Fruit fly (Drosophila melanogaster) whole organism, embryonic: ENCODE results near the gene CG31131.

Experiments used
- Aef1 ChIP-seq: fragments of 200-800 bp; sonication (Bioruptor generic); IDR thresholded peaks from 3 replicates; pipeline ENCODE4 v1.3.6; 2022; ENCODE audit warnings: missing biosample characterization, missing genetic modification characterization
- Asciz ChIP-seq: fragments of 200-800 bp; sonication (Bioruptor generic); optimal IDR thresholded peaks from 2 replicates; lab custom pipeline; 2017; ENCODE audit warnings: missing biosample characterization, mild to moderate bottlenecking, missing genetic modification characterization, missing genetic modification reagents
- B-H2 ChIP-seq: fragments of 200-800 bp; sonication (Bioruptor generic); optimal IDR thresholded peaks from 2 replicates; lab custom pipeline; 2018; ENCODE audit warnings: missing biosample characterization, mild to moderate bottlenecking, missing genetic modification characterization
- CG10274 ChIP-seq: fragments of 200-800 bp; sonication (Bioruptor generic); optimal IDR thresholded peaks from 3 replicates; lab custom pipeline; 2017; ENCODE audit warnings: missing biosample characterization, mild to moderate bottlenecking, missing genetic modification characterization
- CG12659 ChIP-seq: fragments of 200-800 bp; sonication (Bioruptor generic); optimal IDR thresholded peaks from 3 replicates; lab custom pipeline; 2017; ENCODE audit warnings: mild to moderate bottlenecking, missing biosample characterization, missing genetic modification reagents, missing genetic modification characterization
- CG13287 ChIP-seq: fragments of 200-800 bp; sonication (Bioruptor generic); IDR thresholded peaks from 2 replicates; pipeline ENCODE4 v1.3.6; 2022; ENCODE audit warnings: missing biosample characterization, missing genetic modification characterization; ENCODE audit not compliant: partially characterized antibody
- CG1647 ChIP-seq: fragments of 200-800 bp; sonication (Bioruptor generic); optimal IDR thresholded peaks from 3 replicates; lab custom pipeline; 2016; ENCODE audit warnings: missing biosample characterization, missing genetic modification characterization
- CG17385 ChIP-seq: fragments of 200-800 bp; sonication (Bioruptor generic); optimal IDR thresholded peaks from 3 replicates; lab custom pipeline; 2018; ENCODE audit warnings: missing biosample characterization, mild to moderate bottlenecking, missing genetic modification characterization
- CG18599 ChIP-seq: fragments of 200-800 bp; sonication (Bioruptor generic); optimal IDR thresholded peaks from 3 replicates; lab custom pipeline; 2017; ENCODE audit warnings: missing biosample characterization, missing genetic modification characterization, mild to moderate bottlenecking, moderate library complexity, missing genetic modification reagents
- CG18764 ChIP-seq: fragments of 200-800 bp; sonication (Bioruptor generic); optimal IDR thresholded peaks from 3 replicates; lab custom pipeline; 2016; ENCODE audit warnings: missing biosample characterization, missing genetic modification characterization
- CG2202 ChIP-seq: fragments of 200-800 bp; sonication (Bioruptor generic); optimal IDR thresholded peaks from 2 replicates; lab custom pipeline; 2018; ENCODE audit warnings: missing biosample characterization, mild to moderate bottlenecking, missing genetic modification characterization
- CG33557 ChIP-seq: fragments of 200-800 bp; sonication (Bioruptor generic); optimal IDR thresholded peaks from 2 replicates; lab custom pipeline; 2019; ENCODE audit warnings: missing biosample characterization, mild to moderate bottlenecking, missing genetic modification characterization, moderate library complexity
- CG34376 ChIP-seq: fragments of 200-800 bp; sonication (Bioruptor generic); optimal IDR thresholded peaks from 2 replicates; lab custom pipeline; 2018; ENCODE audit warnings: missing biosample characterization, mild to moderate bottlenecking, missing genetic modification characterization
- CG34422 ChIP-seq: fragments of 200-800 bp; sonication (Bioruptor generic); IDR thresholded peaks from 3 replicates; pipeline ENCODE4 v1.3.6; 2022; ENCODE audit warnings: missing biosample characterization, missing genetic modification characterization
- CG43689 ChIP-seq: fragments of 200-800 bp; sonication (Bioruptor generic); IDR thresholded peaks from 2 replicates; pipeline ENCODE4 v1.3.6; 2022; ENCODE audit warnings: missing biosample characterization, missing genetic modification characterization
- CG5180 ChIP-seq: fragments of 200-800 bp; sonication (Bioruptor generic); optimal IDR thresholded peaks from 3 replicates; lab custom pipeline; 2017; ENCODE audit warnings: missing biosample characterization, missing genetic modification characterization, mild to moderate bottlenecking, moderate library complexity, missing genetic modification reagents
- CG7271 ChIP-seq: fragments of 200-800 bp; sonication (Bioruptor generic); optimal IDR thresholded peaks from 2 replicates; lab custom pipeline; 2018; ENCODE audit warnings: missing biosample characterization, mild to moderate bottlenecking, missing genetic modification characterization, moderate library complexity
- CG8290 ChIP-seq, 3 experiments: fragments of 200-800 bp; sonication (Bioruptor generic); optimal IDR thresholded peaks; 2 replicates each; lab custom pipeline; 2016 to 2019; ENCODE audit warnings: missing biosample characterization in 3 of 3, missing genetic modification characterization in 3 of 3, mild to moderate bottlenecking in 2 of 3, moderate library complexity in 1 of 3
- Dad ChIP-seq: fragments of 200-800 bp; sonication (Bioruptor generic); optimal IDR thresholded peaks from 3 replicates; lab custom pipeline; 2016; ENCODE audit warnings: missing biosample characterization, missing genetic modification characterization
- Dek ChIP-seq: fragments of 200-800 bp; sonication (Bioruptor generic); optimal IDR thresholded peaks from 3 replicates; lab custom pipeline; 2019; ENCODE audit warnings: missing biosample characterization, mild to moderate bottlenecking, missing genetic modification characterization, moderate library complexity
- H15 ChIP-seq: fragments of 200-800 bp; sonication (Bioruptor generic); IDR thresholded peaks from 3 replicates; pipeline ENCODE4 v1.3.6; 2022; ENCODE audit warnings: missing biosample characterization, missing genetic modification characterization
- HHEX ChIP-seq: fragments of 200-800 bp; sonication (Bioruptor generic); optimal IDR thresholded peaks from 3 replicates; lab custom pipeline; 2017; ENCODE audit warnings: missing biosample characterization, mild to moderate bottlenecking, missing genetic modification characterization, missing genetic modification reagents
- HmgZ ChIP-seq: fragments of 200-800 bp; sonication (Bioruptor generic); optimal IDR thresholded peaks from 2 replicates; lab custom pipeline; 2018; ENCODE audit warnings: missing biosample characterization, mild to moderate bottlenecking, missing genetic modification characterization
- Hmx ChIP-seq: fragments of 200-800 bp; sonication (Bioruptor generic); optimal IDR thresholded peaks from 2 replicates; lab custom pipeline; 2016; ENCODE audit warnings: missing biosample characterization, missing genetic modification characterization
- PHDP ChIP-seq: fragments of 200-800 bp; sonication (Bioruptor generic); optimal IDR thresholded peaks from 3 replicates; lab custom pipeline; 2018; ENCODE audit warnings: missing biosample characterization, mild to moderate bottlenecking, missing genetic modification characterization, moderate library complexity
- Six4 ChIP-seq: fragments of 200-800 bp; sonication (Bioruptor generic); optimal IDR thresholded peaks from 2 replicates; lab custom pipeline; 2016; ENCODE audit warnings: missing biosample characterization, missing genetic modification characterization
- abd-A ChIP-seq: fragments of 200-800 bp; sonication (Bioruptor generic); optimal IDR thresholded peaks from 3 replicates; lab custom pipeline; 2019; ENCODE audit warnings: missing biosample characterization, mild to moderate bottlenecking, missing genetic modification characterization, moderate library complexity
- bab2 ChIP-seq: fragments of 200-800 bp; sonication (Bioruptor generic); optimal IDR thresholded peaks from 2 replicates; lab custom pipeline; 2016; ENCODE audit warnings: missing biosample characterization, missing genetic modification characterization
- bcd ChIP-seq: fragments of 200-800 bp; sonication (Bioruptor generic); optimal IDR thresholded peaks from 2 replicates; lab custom pipeline; 2017; ENCODE audit warnings: missing biosample characterization, mild to moderate bottlenecking, missing genetic modification characterization
- cato ChIP-seq: fragments of 200-800 bp; sonication (Bioruptor generic); optimal IDR thresholded peaks from 2 replicates; lab custom pipeline; 2016; ENCODE audit warnings: missing biosample characterization, missing genetic modification characterization, borderline replicate concordance
- cwo ChIP-seq: fragments of 200-800 bp; sonication (Bioruptor generic); optimal IDR thresholded peaks from 3 replicates; lab custom pipeline; 2017; ENCODE audit warnings: missing biosample characterization, missing genetic modification characterization, mild to moderate bottlenecking, moderate library complexity, missing genetic modification reagents
- exex ChIP-seq: fragments of 200-800 bp; sonication (Bioruptor generic); optimal IDR thresholded peaks from 4 replicates; lab custom pipeline; 2018; ENCODE audit warnings: missing biosample characterization, mild to moderate bottlenecking, missing genetic modification characterization, moderate library complexity
- ftz-f1 ChIP-seq: fragments of 200-800 bp; sonication (Bioruptor generic); optimal IDR thresholded peaks from 2 replicates; lab custom pipeline; 2016; ENCODE audit warnings: missing biosample characterization, missing genetic modification characterization
- grau ChIP-seq: fragments of 200-800 bp; optimal IDR thresholded peaks from 3 replicates; lab custom pipeline; 2019; ENCODE audit warnings: missing biosample characterization, mild to moderate bottlenecking, missing genetic modification characterization, moderate library complexity
- grn ChIP-seq: fragments of 200-800 bp; sonication (Bioruptor generic); optimal IDR thresholded peaks from 3 replicates; lab custom pipeline; 2017; ENCODE audit warnings: missing biosample characterization, missing genetic modification characterization
- gt ChIP-seq: fragments of 200-800 bp; sonication (Bioruptor generic); IDR thresholded peaks from 2 replicates; pipeline ENCODE4 v1.3.6; 2022; ENCODE audit warnings: missing biosample characterization, missing genetic modification characterization
- lab ChIP-seq: fragments of 200-800 bp; sonication (Bioruptor generic); optimal IDR thresholded peaks from 3 replicates; lab custom pipeline; 2017; ENCODE audit warnings: missing biosample characterization, missing genetic modification characterization, mild to moderate bottlenecking, moderate library complexity, missing genetic modification reagents
- lmd ChIP-seq: fragments of 200-800 bp; sonication (Bioruptor generic); IDR thresholded peaks from 2 replicates; pipeline ENCODE4 v1.3.6; 2022; ENCODE audit warnings: missing biosample characterization, missing genetic modification characterization
- lov ChIP-seq, 2 experiments: fragments of 200-800 bp in 1 of 2; fragments of >200 bp in 1 of 2; sonication (Bioruptor generic) in 1 of 2; IDR thresholded peaks in 1 of 2; optimal IDR thresholded peaks in 1 of 2; 2 replicates in 1 of 2; 3 replicates in 1 of 2; pipeline versions ENCODE4 v1.3.6 to Lab custom; 2017 to 2022; ENCODE audit warnings: missing biosample characterization in 1 of 2, missing genetic modification characterization in 1 of 2
- nmo ChIP-seq: fragments of 200-800 bp; sonication (Bioruptor generic); optimal IDR thresholded peaks from 2 replicates; lab custom pipeline; 2018; ENCODE audit warnings: missing biosample characterization, mild to moderate bottlenecking, missing genetic modification characterization, moderate library complexity
- nom ChIP-seq: fragments of 200-800 bp; sonication (Bioruptor generic); optimal IDR thresholded peaks from 2 replicates; lab custom pipeline; 2017; ENCODE audit warnings: missing biosample characterization, missing genetic modification characterization, mild to moderate bottlenecking, moderate library complexity, missing genetic modification reagents
- pita ChIP-seq: fragments of 200-800 bp; sonication (Bioruptor generic); optimal IDR thresholded peaks from 2 replicates; lab custom pipeline; 2017; ENCODE audit warnings: missing biosample characterization, mild to moderate bottlenecking, missing genetic modification characterization
- sens-2 ChIP-seq: fragments of 200-800 bp; sonication (Bioruptor generic); IDR thresholded peaks from 2 replicates; pipeline ENCODE4 v1.3.6; 2022; ENCODE audit warnings: missing biosample characterization, missing genetic modification characterization
- sima ChIP-seq: fragments of 200-800 bp; sonication (Bioruptor generic); optimal IDR thresholded peaks from 2 replicates; lab custom pipeline; 2016; ENCODE audit warnings: missing biosample characterization, missing genetic modification characterization
- sna ChIP-seq: fragments of 200-800 bp; sonication (Bioruptor generic); IDR thresholded peaks from 2 replicates; pipeline ENCODE4 v1.3.6; 2022; ENCODE audit warnings: missing biosample characterization, missing genetic modification characterization; ENCODE audit not compliant: partially characterized antibody
- tgo ChIP-seq: fragments of 200-800 bp; sonication (Bioruptor generic); IDR thresholded peaks from 3 replicates; pipeline ENCODE4 v1.3.6; 2022; ENCODE audit warnings: missing biosample characterization, missing genetic modification characterization
- tup ChIP-seq: fragments of 200-800 bp; sonication (Bioruptor generic); optimal IDR thresholded peaks from 2 replicates; lab custom pipeline; 2016; ENCODE audit warnings: missing biosample characterization, mild to moderate bottlenecking, missing genetic modification characterization, moderate library complexity
- wek ChIP-seq: fragments of 200-800 bp; sonication (Bioruptor generic); optimal IDR thresholded peaks from 3 replicates; lab custom pipeline; 2018; ENCODE audit warnings: missing biosample characterization, mild to moderate bottlenecking, missing genetic modification characterization, moderate library complexity

The CG31131 gene

dm6 chr3R:27946555-27947204, 16.3 kb downstream of the CG31131 start (continued):
- TF ChIP-seq grn (GFP tag; lab: Kevin White, UChicago) (no peak), CG33557 (peak; percentile 77), gt (GFP tag; lab: Robert Waterston, UW) (no peak), abd-A (no peak), nom (GFP tag; lab: Kevin White, UChicago) (no peak), B-H2 (GFP tag; lab: Kevin White, UChicago) (peak; percentile 13), CG8290 (GFP tag; optimal IDR thresholded peaks at IDR 0.05; lab: Kevin White, UChicago) (no peak), CG8290 (tag; optimal IDR thresholded peaks at IDR 0.05; lab: Kevin White, UChicago) (peak; percentile 35 to 44), CG2202 (tag; lab: Kevin White, UChicago) (peak; percentile 32), H15 (GFP tag; lab: Robert Waterston, UW) (no peak), CG10274 (GFP tag; lab: Kevin White, UChicago) (no peak), CG34376 (GFP tag; lab: Kevin White, UChicago) (peak; percentile 36), CG43689 (GFP tag; lab: Robert Waterston, UW) (no peak), HHEX (GFP tag; lab: Kevin White, UChicago) (peak; percentile 38), lab (GFP tag; lab: Kevin White, UChicago) (peak; percentile 5), sna (GFP tag; lab: Robert Waterston, UW) (no peak), lmd (GFP tag; lab: Robert Waterston, UW) (no peak), bab2 (GFP tag; lab: Kevin White, UChicago) (no peak), exex (tag; lab: Kevin White, UChicago) (peak; percentile 88), Asciz (GFP tag; lab: Kevin White, UChicago) (peak; percentile 29), Dek (no peak), sima (GFP tag; lab: Kevin White, UChicago) (no peak), HmgZ (tag; lab: Kevin White, UChicago) (no peak), Aef1 (GFP tag; lab: Robert Waterston, UW) (no peak), CG5180 (peak; percentile 28), ftz-f1 (GFP tag; lab: Kevin White, UChicago) (no peak), CG17385 (GFP tag; lab: Kevin White, UChicago) (no peak), tgo (GFP tag; lab: Robert Waterston, UW) (no peak), Dad (GFP tag; lab: Kevin White, UChicago) (no peak), bcd (GFP tag; lab: Kevin White, UChicago) (no peak), PHDP (tag; lab: Kevin White, UChicago) (peak; percentile 41), nmo (GFP tag; lab: Kevin White, UChicago) (no peak), lov (optimal IDR thresholded peaks at IDR 0.05; lab: Kevin White, UChicago) (no peak), lov (GFP tag; IDR thresholded peaks at IDR 0.05; lab: Robert Waterston, UW) (0 out of 3 replicates have a peak, but pooled peaks have one; percentile 17), CG12659 (GFP tag; lab: Kevin White, UChicago) (no peak), cato (GFP tag; lab: Kevin White, UChicago) (no peak), CG18764 (GFP tag; lab: Kevin White, UChicago) (no peak), CG18599 (GFP tag; lab: Kevin White, UChicago) (peak; percentile 44), CG13287 (GFP tag; lab: Robert Waterston, UW) (no peak), wek (GFP tag; lab: Kevin White, UChicago) (peak; percentile 57), CG7271 (tag; lab: Kevin White, UChicago) (no peak), pita (GFP tag; lab: Kevin White, UChicago) (no peak), sens-2 (GFP tag; lab: Robert Waterston, UW) (0 out of 2 replicates have a peak, but pooled peaks have one; percentile 7), CG1647 (GFP tag; lab: Kevin White, UChicago) (no peak), Hmx (GFP tag; lab: Kevin White, UChicago) (no peak), Six4 (GFP tag; lab: Kevin White, UChicago) (no peak), tup (GFP tag; lab: Kevin White, UChicago) (no peak), grau (no peak), cwo (GFP tag; lab: Kevin White, UChicago) (peak; percentile 82), CG34422 (no peak)
